Worm (Caenorhabditis elegans) whole organism, L4/young adult: ENCODE data around the gene C06E4.2.
"Not testable (repeated sequence)": the region's sequence is repeated elsewhere in the genome, so short reads cannot be mapped to it uniquely, and the experiment has no call there.

Source experiments
- W03F9.2 ChIP-seq: fragments of 150-350 bp; optimal IDR thresholded peaks from 2 replicates; lab custom pipeline; 2014; ENCODE audit warnings: missing biosample characterization, missing genetic modification characterization
- dao-5 ChIP-seq: sonication (generic microtip); optimal IDR thresholded peaks from 2 replicates; lab custom pipeline; 2016; ENCODE audit warnings: missing genotype, missing genetic modification characterization, moderate library complexity, missing compliant biosample characterization
- him-1 ChIP-seq: sonication (generic microtip); optimal IDR thresholded peaks from 2 replicates; lab custom pipeline; 2016; ENCODE audit warnings: missing genotype, missing genetic modification reagents, missing genetic modification characterization, missing compliant biosample characterization

C06E4.2 gene

ce11 chrIV:7245592-7245991 lies 31.2 kb upstream of the C06E4.2 start:
- no peak for TF ChIP-seq W03F9.2 (tag; lab: Kevin White, UChicago)
- no peak for TF ChIP-seq him-1
- no peak for TF ChIP-seq dao-5 (tag; lab: Kevin White, UChicago)

- TF ChIP-seq W03F9.2 (tag; lab: Kevin White, UChicago) = no peak
- no peak for TF ChIP-seq him-1
- TF ChIP-seq dao-5 (tag; lab: Kevin White, UChicago) = no peak
These were observed 30.2 kb upstream of the C06E4.2 start, which contains the start of gene col-114 for ce11 chrIV:7246553-7246952. Gene col-114, minus strand, starts transcription at chrIV:7246653.

ce11 chrIV:7247243-7247642 lies 29.5 kb upstream of the C06E4.2 start, which contains the start of gene D2024.1:
Gene D2024.1, plus strand, starts transcription at chrIV:7247543.
- not testable (repeated sequence) for TF ChIP-seq him-1; W03F9.2 (tag; lab: Kevin White, UChicago); dao-5 (tag; lab: Kevin White, UChicago)

ce11 chrIV:7250158-7250557 lies 26.6 kb upstream of the C06E4.2 start, which contains the start of gene D2024.18:
Gene D2024.18, plus strand, starts transcription at chrIV:7250458.
- no peak for TF ChIP-seq him-1
- no peak for TF ChIP-seq dao-5 (tag; lab: Kevin White, UChicago)
- TF ChIP-seq W03F9.2 (tag; lab: Kevin White, UChicago) = no peak

ce11 chrIV:7253271-7253670 lies 23.5 kb upstream of the C06E4.2 start:
- TF ChIP-seq him-1 (no peak), dao-5 (tag; lab: Kevin White, UChicago) (no peak), W03F9.2 (tag; lab: Kevin White, UChicago) (no peak)

- TF ChIP-seq W03F9.2 (tag; lab: Kevin White, UChicago); him-1; dao-5 (tag; lab: Kevin White, UChicago): not testable (repeated sequence)
These were observed 22.1 kb upstream of the C06E4.2 start, which contains the start of gene C06E4.5 for ce11 chrIV:7254690-7255089. Gene C06E4.5, plus strand, starts transcription at chrIV:7254990.

ce11 chrIV:7258253-7258652 lies 18.5 kb upstream of the C06E4.2 start, which contains the start of gene C06E4.6:
Gene C06E4.6, minus strand, starts transcription at chrIV:7258303.
- TF ChIP-seq dao-5 (tag; lab: Kevin White, UChicago) (no peak), W03F9.2 (tag; lab: Kevin White, UChicago) (no peak), him-1 (no peak)

ce11 chrIV:7260587-7260986 lies 16.2 kb upstream of the C06E4.2 start, which contains the start of gene C06E4.3:
Gene C06E4.3, plus strand, starts transcription at chrIV:7260875.
- TF ChIP-seq him-1 (no peak), W03F9.2 (tag; lab: Kevin White, UChicago) (no peak), dao-5 (tag; lab: Kevin White, UChicago) (no peak)

ce11 chrIV:7263137-7263536 lies 13.6 kb upstream of the C06E4.2 start, which contains the start of gene glb-2:
Gene glb-2, minus strand, starts transcription at chrIV:7263237.
- TF ChIP-seq dao-5 (tag; lab: Kevin White, UChicago) = no peak
- no peak for TF ChIP-seq W03F9.2 (tag; lab: Kevin White, UChicago)
- TF ChIP-seq him-1 = no peak

- TF ChIP-seq W03F9.2 (tag; lab: Kevin White, UChicago) = no peak
- no peak for TF ChIP-seq him-1
- no peak for TF ChIP-seq dao-5 (tag; lab: Kevin White, UChicago)
These were observed 1.7 kb upstream of the C06E4.2 start for ce11 chrIV:7274969-7275548.

ce11 chrIV:7282957-7283356 lies 6.2 kb downstream of the C06E4.2 start, which contains the start of gene C06E4.1:
Gene C06E4.1, plus strand, starts transcription at chrIV:7283257.
- TF ChIP-seq dao-5 (tag; lab: Kevin White, UChicago) = no peak
- no peak for TF ChIP-seq him-1
- TF ChIP-seq W03F9.2 (tag; lab: Kevin White, UChicago) = no peak

ce11 chrIV:7285839-7286238 lies 9.1 kb downstream of the C06E4.2 start, which contains the start of gene C06E4.8:
Gene C06E4.8, minus strand, starts transcription at chrIV:7285875.
- no peak for TF ChIP-seq him-1
- TF ChIP-seq dao-5 (tag; lab: Kevin White, UChicago) = no peak
- TF ChIP-seq W03F9.2 (tag; lab: Kevin White, UChicago) = no peak

- TF ChIP-seq W03F9.2 (tag; lab: Kevin White, UChicago) (no peak), him-1 (no peak), dao-5 (tag; lab: Kevin White, UChicago) (no peak)
These were observed 10.7 kb downstream of the C06E4.2 start, which contains the start of gene F42C5.3 for ce11 chrIV:7287474-7287873. Gene F42C5.3, minus strand, starts transcription at chrIV:7287574.

- TF ChIP-seq dao-5 (tag; lab: Kevin White, UChicago) = no peak
- no peak for TF ChIP-seq him-1
- no peak for TF ChIP-seq W03F9.2 (tag; lab: Kevin White, UChicago)
These were observed 14.3 kb downstream of the C06E4.2 start for ce11 chrIV:7291066-7291465.
